Fruit fly (Drosophila melanogaster) whole organism, wandering third instar larva: Measurements from ENCODE around the gene CG5808.

Experiments
- HLH106 ChIP-seq: fragments of 200-800 bp; optimal IDR thresholded peaks from 3 replicates; lab custom pipeline; 2019; ENCODE audit warnings: missing biosample characterization, mild to moderate bottlenecking, missing genetic modification characterization, moderate library complexity
- Rel ChIP-seq, 2 experiments: fragments of 200-800 bp; sonication (Bioruptor generic) in 1 of 2; optimal IDR thresholded peaks; 2 replicates in 1 of 2; 3 replicates in 1 of 2; lab custom pipeline; 2016 to 2019; ENCODE audit warnings: mild to moderate bottlenecking in 2 of 2, missing biosample characterization in 2 of 2, missing genetic modification characterization in 2 of 2, moderate library complexity in 1 of 2
- Sp1 ChIP-seq: fragments of 200-800 bp; sonication (Bioruptor generic); optimal IDR thresholded peaks from 3 replicates; lab custom pipeline; 2019; ENCODE audit warnings: missing biosample characterization, mild to moderate bottlenecking, missing genetic modification characterization, moderate library complexity
- dl ChIP-seq, 2 experiments: fragments of 175-275, 200-275 bp in 1 of 2; fragments of 200-275 bp in 1 of 2; sonication (Bioruptor generic); optimal IDR thresholded peaks; lab custom pipeline; 2018; ENCODE audit warnings: mild to moderate bottlenecking in 2 of 2, missing biosample characterization in 2 of 2, missing genetic modification characterization in 2 of 2, moderate library complexity in 2 of 2; ENCODE audit not compliant: partially characterized antibody in 2 of 2, insufficient read depth in 1 of 2
- dmrt93B ChIP-seq: fragments of 200-800 bp; sonication (Bioruptor generic); optimal IDR thresholded peaks from 2 replicates; lab custom pipeline; 2018; ENCODE audit warnings: missing biosample characterization, mild to moderate bottlenecking, missing genetic modification characterization
- fru ChIP-seq: fragments of 200-800 bp; sonication (Bioruptor generic); optimal IDR thresholded peaks from 3 replicates; lab custom pipeline; 2016; ENCODE audit warnings: missing biosample characterization, mild to moderate bottlenecking, missing genetic modification characterization
- lola ChIP-seq: fragments of >200 bp; optimal IDR thresholded peaks from 2 replicates; lab custom pipeline; 2017; ENCODE audit warnings: missing biosample characterization, missing genetic modification characterization
- pan ChIP-seq: fragments of >200 bp; optimal IDR thresholded peaks from 2 replicates; lab custom pipeline; 2017

DNA sequence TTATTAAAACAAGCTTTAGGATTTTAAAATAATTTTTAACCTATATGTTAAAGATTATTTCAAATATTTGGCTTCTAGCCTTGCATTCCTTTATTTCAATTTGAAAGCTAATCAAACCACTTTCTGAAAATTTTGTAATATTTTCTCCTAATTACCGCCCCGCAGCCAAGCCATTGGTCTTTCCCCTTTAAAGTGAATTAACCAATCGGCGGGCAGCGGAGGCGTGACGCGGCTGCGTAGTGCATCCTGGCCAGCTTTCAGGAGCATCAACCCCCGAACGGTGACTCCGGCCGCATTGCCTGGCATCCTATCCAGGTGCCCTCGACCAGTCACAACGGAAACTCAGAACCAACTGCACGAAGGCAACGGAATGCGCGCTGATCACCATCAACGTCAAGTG, 29.1 kb downstream of the CG5808 start, which contains the start of gene Ets96B:
- no peak for TF ChIP-seq pan (lab: Kevin White, UChicago)
- no peak for TF ChIP-seq HLH106
- TF ChIP-seq dmrt93B (GFP tag; lab: Kevin White, UChicago) = no peak
- TF ChIP-seq fru (GFP tag; lab: Kevin White, UChicago) = no peak
- TF ChIP-seq Sp1 (GFP tag; lab: Kevin White, UChicago) = no peak
- TF ChIP-seq dl (GFP tag; optimal IDR thresholded peaks at IDR 0.05; lab: Kevin White, UChicago; ENCODE audit: insufficient read depth in 1 of 2, partially characterized antibody in 2 of 2) = no peak
- no peak for TF ChIP-seq lola (GFP tag; lab: Kevin White, UChicago)
- no peak for TF ChIP-seq Rel (GFP tag; optimal IDR thresholded peaks at IDR 0.05; lab: Kevin White, UChicago)
- no peak for TF ChIP-seq Rel (tag; optimal IDR thresholded peaks at IDR 0.05; lab: Kevin White, UChicago)
